Fruit fly (Drosophila melanogaster) whole organism: Measurements from ENCODE around the gene Arl5.

ENCODE experiments used
- CG8478 ChIP-seq: fragments of >200 bp; optimal IDR thresholded peaks from 2 replicates; lab custom pipeline; 2018; ENCODE audit warnings: inconsistent platforms
- Dll ChIP-seq: fragments of >200 bp; optimal IDR thresholded peaks from 2 replicates; lab custom pipeline; 2017
- EcR ChIP-seq, 2 experiments: fragments of >200 bp; optimal IDR thresholded peaks; 2 replicates each; lab custom pipeline; 2017; ENCODE audit warnings: missing biosample characterization in 2 of 2, missing genetic modification characterization in 2 of 2, missing genetic modification reagents in 2 of 2
- pan ChIP-seq: fragments of >200 bp; optimal IDR thresholded peaks from 2 replicates; lab custom pipeline; 2017
- psq ChIP-seq: fragments of >200 bp; optimal IDR thresholded peaks from 2 replicates; lab custom pipeline; 2017
- usp ChIP-seq: fragments of >200 bp; optimal IDR thresholded peaks from 2 replicates; lab custom pipeline; 2017; ENCODE audit warnings: missing biosample characterization, missing genetic modification characterization, mixed read lengths

The Arl5 gene

dm6 chr3L:8297488-8297887, 2.2 kb downstream of the Arl5 start:
- no peak for TF ChIP-seq CG8478 (lab: Kevin White, UChicago)
- TF ChIP-seq psq (lab: Kevin White, UChicago) = no peak
- TF ChIP-seq usp (GFP tag; lab: Kevin White, UChicago) = no peak
- TF ChIP-seq EcR (GFP tag; optimal IDR thresholded peaks at IDR 0.05; lab: Kevin White, UChicago) = no peak
- TF ChIP-seq pan (lab: Kevin White, UChicago) = peak; percentile 5

dm6 chr3L:8296941-8297340, 2.7 kb downstream of the Arl5 start, which contains the start of gene Rab19:
Rab19 (plus strand) TSS chr3L:8297018.
- TF ChIP-seq psq (lab: Kevin White, UChicago) (no peak), CG8478 (lab: Kevin White, UChicago) (no peak), usp (GFP tag; lab: Kevin White, UChicago) (no peak), Dll (lab: Kevin White, UChicago) (no peak), pan (lab: Kevin White, UChicago) (no peak), EcR (GFP tag; optimal IDR thresholded peaks at IDR 0.05; lab: Kevin White, UChicago) (no peak)

DNA sequence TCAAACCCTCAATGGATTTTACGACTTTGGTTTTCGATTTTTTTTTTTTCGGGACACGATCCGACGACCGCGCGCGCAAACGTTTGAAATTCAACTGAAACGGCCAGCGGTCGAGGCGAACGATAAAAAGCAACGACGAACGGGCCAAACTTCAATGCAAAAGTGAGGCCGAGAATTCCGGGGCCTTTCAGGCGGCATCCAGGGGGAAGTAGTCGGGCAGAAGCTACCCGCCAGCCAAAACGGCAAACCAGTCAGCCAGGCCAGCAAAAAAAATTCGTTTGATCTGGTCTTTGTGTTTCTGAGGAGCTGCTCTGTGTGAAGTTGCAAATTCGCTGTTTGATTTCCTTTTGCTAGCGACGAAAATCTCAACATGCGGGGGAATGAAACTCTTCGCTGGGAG, 4.4 kb downstream of the Arl5 start, which contains the start of gene CG7201:
CG7201 (minus strand) TSS at position 101 of the 400 bp plus-strand sequence.
- TF ChIP-seq usp (GFP tag; lab: Kevin White, UChicago) (no peak), CG8478 (lab: Kevin White, UChicago) (no peak), Dll (lab: Kevin White, UChicago) (no peak), psq (lab: Kevin White, UChicago) (no peak), pan (lab: Kevin White, UChicago) (no peak), EcR (GFP tag; optimal IDR thresholded peaks at IDR 0.05; lab: Kevin White, UChicago) (no peak)

- no peak for TF ChIP-seq psq (lab: Kevin White, UChicago)
- TF ChIP-seq pan (lab: Kevin White, UChicago) = no peak
- TF ChIP-seq usp (GFP tag; lab: Kevin White, UChicago) = no peak
- TF ChIP-seq EcR (GFP tag; optimal IDR thresholded peaks at IDR 0.05; lab: Kevin White, UChicago) = no peak
- TF ChIP-seq CG8478 (lab: Kevin White, UChicago) = no peak
- TF ChIP-seq Dll (lab: Kevin White, UChicago) = no peak
Measured at dm6 chr3L:8289336-8290258, 10.0 kb downstream of the Arl5 start, which contains the start of gene cert. cert (minus strand) TSS chr3L:8289870.

dm6 chr3L:8288396-8288795, 11.2 kb downstream of the Arl5 start:
- TF ChIP-seq usp (GFP tag; lab: Kevin White, UChicago) (no peak), EcR (GFP tag; optimal IDR thresholded peaks at IDR 0.05; lab: Kevin White, UChicago) (no peak), psq (lab: Kevin White, UChicago) (no peak), pan (lab: Kevin White, UChicago) (no peak), CG8478 (lab: Kevin White, UChicago) (no peak), Dll (lab: Kevin White, UChicago) (no peak)

DNA sequence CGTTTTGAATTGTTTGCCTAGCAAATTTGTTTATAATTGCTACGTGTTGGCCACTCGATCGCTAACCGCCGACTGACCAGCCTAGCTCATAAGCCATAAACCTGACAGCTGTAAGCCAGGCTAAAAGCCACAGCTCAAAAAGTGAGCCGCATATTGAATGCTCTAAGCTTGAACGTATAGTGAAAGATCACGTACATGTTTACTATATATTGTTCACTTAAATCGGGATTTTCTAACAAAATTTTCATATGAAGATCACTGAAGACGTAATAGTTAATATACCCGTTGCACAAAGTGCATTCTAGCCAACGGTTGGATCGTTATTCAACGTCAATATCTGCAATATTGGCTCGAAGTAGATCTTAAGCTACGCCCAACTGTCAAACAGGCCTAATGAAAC, 13.2 kb downstream of the Arl5 start:
- TF ChIP-seq pan (lab: Kevin White, UChicago) (no peak), psq (lab: Kevin White, UChicago) (no peak), Dll (lab: Kevin White, UChicago) (no peak), EcR (GFP tag; optimal IDR thresholded peaks at IDR 0.05; lab: Kevin White, UChicago) (no peak), CG8478 (lab: Kevin White, UChicago) (no peak), usp (GFP tag; lab: Kevin White, UChicago) (no peak)

- TF ChIP-seq CG8478 (lab: Kevin White, UChicago) (no peak), psq (lab: Kevin White, UChicago) (no peak), EcR (GFP tag; optimal IDR thresholded peaks at IDR 0.05; lab: Kevin White, UChicago) (no peak), usp (GFP tag; lab: Kevin White, UChicago) (no peak), Dll (lab: Kevin White, UChicago) (no peak), pan (lab: Kevin White, UChicago) (no peak)
Measured at dm6 chr3L:8285773-8286172, 13.9 kb downstream of the Arl5 start.

- TF ChIP-seq psq (lab: Kevin White, UChicago) (no peak), pan (lab: Kevin White, UChicago) (no peak), Dll (lab: Kevin White, UChicago) (no peak), EcR (GFP tag; optimal IDR thresholded peaks at IDR 0.05; lab: Kevin White, UChicago) (no peak), usp (GFP tag; lab: Kevin White, UChicago) (no peak), CG8478 (lab: Kevin White, UChicago) (no peak)
Measured at dm6 chr3L:8285291-8285690, 14.3 kb downstream of the Arl5 start.

DNA sequence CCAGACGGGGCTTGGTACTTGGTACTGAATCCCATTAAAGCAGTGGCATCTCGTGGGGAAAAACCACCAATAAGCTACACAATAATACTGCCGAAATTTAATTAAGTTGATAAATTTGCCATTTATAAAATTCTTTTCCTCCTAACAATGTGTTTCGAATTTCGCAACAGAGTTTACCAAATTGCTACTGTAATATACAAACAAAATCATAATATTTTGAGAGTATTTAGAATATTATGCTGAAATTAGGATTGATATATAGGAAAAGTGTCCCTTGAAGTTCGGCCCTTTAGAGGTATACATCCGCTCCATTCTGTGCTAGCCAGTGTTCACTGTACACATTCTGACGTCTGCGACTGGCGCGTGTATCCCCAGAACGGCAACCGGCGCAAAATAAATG, 15.0 kb downstream of the Arl5 start:
- no peak for TF ChIP-seq EcR (GFP tag; optimal IDR thresholded peaks at IDR 0.05; lab: Kevin White, UChicago)
- TF ChIP-seq CG8478 (lab: Kevin White, UChicago) = no peak
- no peak for TF ChIP-seq pan (lab: Kevin White, UChicago)
- no peak for TF ChIP-seq usp (GFP tag; lab: Kevin White, UChicago)
- no peak for TF ChIP-seq psq (lab: Kevin White, UChicago)
- TF ChIP-seq Dll (lab: Kevin White, UChicago) = no peak
